Worm (Caenorhabditis elegans): Measurements from ENCODE around the gene clec-184.

DNA sequence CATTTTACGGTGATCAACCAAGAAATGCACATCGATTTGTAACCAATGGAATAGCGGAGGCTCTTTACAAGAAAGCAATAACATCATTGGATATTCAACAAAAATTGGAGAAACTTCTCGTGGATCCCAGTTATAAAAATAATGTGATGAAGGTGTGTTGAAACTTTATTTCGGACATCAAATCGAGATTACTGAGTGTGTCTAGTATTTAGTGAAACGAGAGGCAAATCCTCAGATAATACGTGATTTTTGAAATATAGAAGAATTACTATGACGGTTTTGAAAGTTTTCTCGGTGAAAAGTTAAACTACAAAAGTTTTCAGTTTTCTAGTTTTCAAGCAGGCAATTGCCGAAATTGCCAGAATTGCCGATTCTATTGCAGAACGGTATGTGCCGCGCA, 685 bp upstream of the clec-184 start:
- TF ChIP-seq madf-8 (GFP tag; conservative IDR thresholded peaks at IDR 0.05) (no peak), unc-130 (GFP tag; optimal IDR thresholded peaks at IDR 0.05) (no peak), lin-54 (GFP tag; optimal IDR thresholded peaks at IDR 0.05) (no peak), chd-7 (tag; optimal IDR thresholded peaks at IDR 0.05) (no peak), ccch-3 (GFP tag; optimal IDR thresholded peaks at IDR 0.05) (no peak), ceh-40 (GFP tag; IDR thresholded peaks at IDR 0.05) (no peak)

Measured in whole organism, young adult.